Worm (Caenorhabditis elegans) whole organism, mixed stage, embryonic: ENCODE measurements around the gene lin-39.

Experiments used
- M03D4.4 ChIP-seq: sonication (generic microtip); optimal IDR thresholded peaks from 2 replicates; lab custom pipeline; 2017; ENCODE audit warnings: mild to moderate bottlenecking, missing genetic modification characterization, missing compliant biosample characterization
- bed-3 ChIP-seq: fragments of 200-800 bp; sonication (Bioruptor generic); optimal IDR thresholded peaks from 3 replicates; lab custom pipeline; 2018; ENCODE audit warnings: mild to moderate bottlenecking, missing genetic modification characterization, moderate library complexity, missing compliant biosample characterization
- blmp-1 ChIP-seq: fragments of 150-350 bp; optimal IDR thresholded peaks from 2 replicates; lab custom pipeline; 2014; ENCODE audit warnings: missing biosample characterization, missing genetic modification characterization
- cnd-1 ChIP-seq: fragments of 200-800 bp; sonication (Bioruptor generic); optimal IDR thresholded peaks from 2 replicates; lab custom pipeline; 2018; ENCODE audit warnings: mild to moderate bottlenecking, missing genetic modification characterization, missing compliant biosample characterization
- drap-1 ChIP-seq: fragments of 200-800 bp; sonication (Bioruptor generic); optimal IDR thresholded peaks from 3 replicates; lab custom pipeline; 2018; ENCODE audit warnings: mild to moderate bottlenecking, missing genetic modification characterization, missing compliant biosample characterization
- elt-1 ChIP-seq: sonication (generic microtip); optimal IDR thresholded peaks from 2 replicates; lab custom pipeline; 2017; ENCODE audit warnings: missing genetic modification characterization, mild to moderate bottlenecking, missing compliant biosample characterization, antibody characterized with exemption, moderate library complexity, borderline replicate concordance; ENCODE audit not compliant: insufficient read depth
- flh-1 ChIP-seq: fragments of 200-800 bp; sonication (Bioruptor generic); optimal IDR thresholded peaks from 2 replicates; lab custom pipeline; 2018; ENCODE audit warnings: mild to moderate bottlenecking, missing genetic modification characterization, moderate library complexity, missing compliant biosample characterization
- ham-2 ChIP-seq: fragments of 200-800 bp; sonication (Bioruptor generic); optimal IDR thresholded peaks from 2 replicates; lab custom pipeline; 2018; ENCODE audit warnings: mild to moderate bottlenecking, missing genetic modification characterization, missing compliant biosample characterization
- hlh-1 ChIP-seq: fragments of 150-350 bp; optimal IDR thresholded peaks from 2 replicates; lab custom pipeline; 2014; ENCODE audit warnings: missing biosample characterization, missing genetic modification reagents, missing genetic modification characterization
- lin-13 ChIP-seq: fragments of 150-350 bp; optimal IDR thresholded peaks from 2 replicates; lab custom pipeline; 2014; ENCODE audit warnings: missing biosample characterization, missing genetic modification characterization
- lin-32 ChIP-seq: fragments of 200-800 bp; sonication (Bioruptor generic); optimal IDR thresholded peaks from 2 replicates; lab custom pipeline; 2018; ENCODE audit warnings: mild to moderate bottlenecking, missing genetic modification characterization, missing compliant biosample characterization
- lsy-2 ChIP-seq: fragments of 150-350 bp; optimal IDR thresholded peaks from 2 replicates; lab custom pipeline; 2014; ENCODE audit warnings: missing biosample characterization, missing genetic modification characterization
- mab-5 ChIP-seq: fragments of 150-350 bp; optimal IDR thresholded peaks from 2 replicates; lab custom pipeline; 2014; ENCODE audit warnings: missing biosample characterization, missing genetic modification characterization
- mep-1 ChIP-seq: fragments of 150-350 bp; optimal IDR thresholded peaks from 2 replicates; lab custom pipeline; 2017; ENCODE audit warnings: missing biosample characterization, missing genetic modification reagents, missing genetic modification characterization, inconsistent platforms
- mls-2 ChIP-seq: sonication (generic microtip); optimal IDR thresholded peaks from 2 replicates; lab custom pipeline; 2016; ENCODE audit warnings: mild to moderate bottlenecking, missing genetic modification characterization, moderate library complexity, missing compliant biosample characterization
- nhr-2 ChIP-seq: fragments of 150-350 bp; optimal IDR thresholded peaks from 2 replicates; lab custom pipeline; 2014; ENCODE audit warnings: missing biosample characterization, missing genetic modification characterization
- nhr-28 ChIP-seq: fragments of 150-350 bp; optimal IDR thresholded peaks from 2 replicates; lab custom pipeline; 2014; ENCODE audit warnings: missing biosample characterization, missing genetic modification characterization
- nhr-76 ChIP-seq: sonication (generic microtip); optimal IDR thresholded peaks from 2 replicates; lab custom pipeline; 2017; ENCODE audit warnings: missing biosample characterization, missing genetic modification characterization
- pha-4 ChIP-seq: fragments of 150-350 bp; optimal IDR thresholded peaks from 2 replicates; lab custom pipeline; 2018; ENCODE audit warnings: missing biosample characterization, missing genetic modification reagents, missing genetic modification characterization
- snpc-4 ChIP-seq: fragments of 150-350 bp; optimal IDR thresholded peaks from 2 replicates; lab custom pipeline; 2014; ENCODE audit warnings: missing biosample characterization, missing genetic modification characterization
- sptf-1 ChIP-seq: sonication (generic microtip); optimal IDR thresholded peaks from 2 replicates; lab custom pipeline; 2017; ENCODE audit warnings: mild to moderate bottlenecking, missing genetic modification characterization, moderate library complexity, missing compliant biosample characterization
- tbx-8 ChIP-seq: fragments of 200-800 bp; sonication (Bioruptor generic); optimal IDR thresholded peaks from 2 replicates; lab custom pipeline; 2018; ENCODE audit warnings: mild to moderate bottlenecking, missing genetic modification characterization, moderate library complexity, missing compliant biosample characterization
- unc-120 ChIP-seq: sonication (generic microtip); optimal IDR thresholded peaks from 2 replicates; lab custom pipeline; 2017; ENCODE audit warnings: missing genetic modification characterization, missing compliant biosample characterization; ENCODE audit not compliant: poor library complexity, severe bottlenecking
- unc-39 ChIP-seq: fragments of 150-350 bp; optimal IDR thresholded peaks from 2 replicates; lab custom pipeline; 2014; ENCODE audit warnings: missing biosample characterization, missing genetic modification characterization
- unc-62 ChIP-seq: fragments of 150-350 bp; optimal IDR thresholded peaks from 2 replicates; lab custom pipeline; 2014; ENCODE audit warnings: missing biosample characterization, missing genetic modification reagents, missing genetic modification characterization
- zip-8 ChIP-seq: fragments of 150-350 bp; optimal IDR thresholded peaks from 2 replicates; lab custom pipeline; 2014; ENCODE audit warnings: missing biosample characterization, missing genetic modification characterization
- ztf-11 ChIP-seq: fragments of 150-350 bp; optimal IDR thresholded peaks from 2 replicates; lab custom pipeline; 2014; ENCODE audit warnings: missing biosample characterization, missing genetic modification characterization

Gene lin-39

ce11 chrIII:7557930-7558470, 21.6 kb upstream of the lin-39 start:
- TF ChIP-seq M03D4.4 = no peak

ce11 chrIII:7555360-7555759, 18.9 kb upstream of the lin-39 start, which contains the start of gene ceh-13:
TSS of gene ceh-13 (plus strand) at chrIII:7555660.
- TF ChIP-seq elt-1 (tag; lab: Kevin White, UChicago) (no peak), bed-3 (no peak), mab-5 (tag; lab: Kevin White, UChicago) (no peak), cnd-1 (tag; lab: Kevin White, UChicago) (no peak), mls-2 (tag; lab: Kevin White, UChicago) (no peak), hlh-1 (tag; lab: Kevin White, UChicago) (no peak), ham-2 (no peak), mep-1 (no peak), zip-8 (no peak), unc-120 (tag; lab: Kevin White, UChicago) (no peak), ztf-11 (tag; lab: Kevin White, UChicago) (no peak), unc-39 (tag; lab: Kevin White, UChicago) (no peak), lin-32 (GFP tag; lab: Kevin White, UChicago) (no peak), M03D4.4 (no peak), drap-1 (no peak)

ce11 chrIII:7554697-7555145, 18.3 kb upstream of the lin-39 start:
- TF ChIP-seq elt-1 (tag; lab: Kevin White, UChicago) (no peak), flh-1 (GFP tag; lab: Kevin White, UChicago) (no peak), unc-62 (peak; percentile 99), lsy-2 (tag; lab: Kevin White, UChicago) (peak; percentile 61), lin-13 (tag; lab: Kevin White, UChicago) (no peak), unc-39 (tag; lab: Kevin White, UChicago) (no peak), M03D4.4 (peak; percentile 11), mab-5 (tag; lab: Kevin White, UChicago) (peak; percentile 92), blmp-1 (tag; lab: Kevin White, UChicago) (no peak), ham-2 (no peak), pha-4 (tag; lab: Kevin White, UChicago) (no peak), unc-120 (tag; lab: Kevin White, UChicago) (peak; percentile 84), nhr-2 (tag; lab: Kevin White, UChicago) (no peak), mep-1 (no peak), hlh-1 (tag; lab: Kevin White, UChicago) (no peak), snpc-4 (tag; lab: Kevin White, UChicago) (no peak), sptf-1 (tag; lab: Kevin White, UChicago) (no peak)
- TF ChIP-seq, all 35 proteins: peak for 5

ce11 chrIII:7553693-7554226, 17.3 kb upstream of the lin-39 start:
- TF ChIP-seq nhr-2 (tag; lab: Kevin White, UChicago) (peak; percentile 19), unc-62 (peak; percentile 66), M03D4.4 (no peak), mep-1 (no peak)

ce11 chrIII:7552859-7553258, 16.4 kb upstream of the lin-39 start:
- no peak for TF ChIP-seq flh-1 (GFP tag; lab: Kevin White, UChicago)
- TF ChIP-seq cnd-1 (tag; lab: Kevin White, UChicago) = no peak
- no peak for TF ChIP-seq ztf-11 (tag; lab: Kevin White, UChicago)
- TF ChIP-seq nhr-76 = no peak
- TF ChIP-seq nhr-2 (tag; lab: Kevin White, UChicago) = no peak
- no peak for TF ChIP-seq mab-5 (tag; lab: Kevin White, UChicago)
- TF ChIP-seq mls-2 (tag; lab: Kevin White, UChicago) = no peak
- TF ChIP-seq tbx-8 = no peak
- no peak for TF ChIP-seq zip-8
- TF ChIP-seq unc-62 = no peak
- TF ChIP-seq hlh-1 (tag; lab: Kevin White, UChicago) = no peak
- TF ChIP-seq nhr-28 = no peak
- TF ChIP-seq blmp-1 (tag; lab: Kevin White, UChicago) = no peak
- no peak for TF ChIP-seq unc-120 (tag; lab: Kevin White, UChicago)

ce11 chrIII:7550979-7551378, 14.5 kb upstream of the lin-39 start:
- TF ChIP-seq flh-1 (GFP tag; lab: Kevin White, UChicago) (no peak), unc-62 (peak; percentile 28), hlh-1 (tag; lab: Kevin White, UChicago) (no peak), nhr-28 (no peak)
